Worm (Caenorhabditis elegans) whole organism, L4 larva: Measurements from ENCODE around the gene F13H10.3.

Experiments used
- T20F7.1 ChIP-seq: fragments of 200-800 bp; sonication (Bioruptor generic); optimal IDR thresholded peaks from 2 replicates; lab custom pipeline; 2018; ENCODE audit warnings: mild to moderate bottlenecking, missing genetic modification characterization, missing compliant biosample characterization
- T26A8.4 ChIP-seq: fragments of 200-800 bp; sonication (Bioruptor generic); IDR thresholded peaks from 2 replicates; pipeline ENCODE4 v1.3.6; 2022; ENCODE audit warnings: missing genetic modification characterization, missing compliant biosample characterization
- Y5F2A.4 ChIP-seq: fragments of 200-800 bp; sonication (Bioruptor generic); optimal IDR thresholded peaks from 2 replicates; lab custom pipeline; 2018; ENCODE audit warnings: mild to moderate bottlenecking, missing genetic modification characterization, missing compliant biosample characterization
- Y75B8A.6 ChIP-seq: fragments of 200-800 bp; sonication (Bioruptor generic); IDR thresholded peaks from 2 replicates; pipeline ENCODE4 v1.3.6; 2022; ENCODE audit warnings: missing genetic modification reagents, missing genetic modification characterization, missing compliant biosample characterization
- ZK546.5 ChIP-seq, 2 experiments: sonication (generic microtip); optimal IDR thresholded peaks; 2 replicates each; lab custom pipeline; 2017; ENCODE audit warnings: missing biosample characterization in 2 of 2, missing genetic modification characterization in 2 of 2
- aha-1 ChIP-seq: fragments of 150-350 bp; peaks from one replicate; lab custom pipeline; 2014; ENCODE audit warnings: missing biosample characterization, missing genetic modification characterization
- aly-2 ChIP-seq: sonication (generic microtip); optimal IDR thresholded peaks from 2 replicates; lab custom pipeline; 2018; ENCODE audit warnings: missing biosample characterization, missing genetic modification characterization
- ama-1 ChIP-seq: fragments of 150-350 bp; optimal IDR thresholded peaks from 2 replicates; lab custom pipeline; 2014; ENCODE audit warnings: inconsistent platforms, mixed read lengths
- arid-1 ChIP-seq: fragments of 200-800 bp; sonication (Bioruptor generic); conservative IDR thresholded peaks from 2 replicates; pipeline ENCODE4 v1.3.6; 2022; ENCODE audit warnings: missing genetic modification reagents, missing genetic modification characterization, missing compliant biosample characterization
- ceh-20 ChIP-seq: fragments of 200-800 bp; sonication (Bioruptor generic); IDR thresholded peaks from 2 replicates; pipeline ENCODE4 v1.3.6; 2022; ENCODE audit warnings: missing genetic modification reagents, missing genetic modification characterization, missing compliant biosample characterization
- ceh-32 ChIP-seq: sonication (generic microtip); optimal IDR thresholded peaks from 2 replicates; lab custom pipeline; 2016; ENCODE audit warnings: mild to moderate bottlenecking, missing genetic modification characterization, missing compliant biosample characterization; ENCODE audit not compliant: poor library complexity
- ceh-44 ChIP-seq: fragments of 200-800 bp; sonication (Bioruptor generic); IDR thresholded peaks from 2 replicates; pipeline ENCODE4 v1.3.6; 2022; ENCODE audit warnings: missing genetic modification reagents, missing genetic modification characterization, missing compliant biosample characterization
- daf-16 ChIP-seq, 3 experiments: sonication (generic microtip); optimal IDR thresholded peaks; 2 replicates each; lab custom pipeline; 2016 to 2017; ENCODE audit warnings: missing genetic modification characterization in 3 of 3, missing genetic modification reagents in 3 of 3, mild to moderate bottlenecking in 2 of 3, missing compliant biosample characterization in 2 of 3, missing biosample characterization in 1 of 3, moderate library complexity in 1 of 3
- dmd-6 ChIP-seq: fragments of 200-800 bp; sonication (Bioruptor generic); IDR thresholded peaks from 2 replicates; pipeline ENCODE4 v1.3.6; 2022; ENCODE audit warnings: missing genetic modification reagents, missing genetic modification characterization, missing compliant biosample characterization
- dmd-8 ChIP-seq: fragments of 200-800 bp; sonication (Bioruptor generic); IDR thresholded peaks from 2 replicates; pipeline ENCODE4 v1.3.6; 2022; ENCODE audit warnings: missing genetic modification characterization, missing compliant biosample characterization
- dpl-1 ChIP-seq: fragments of 150-350 bp; optimal IDR thresholded peaks from 2 replicates; lab custom pipeline; 2014; ENCODE audit warnings: missing biosample characterization, missing genetic modification reagents, missing genetic modification characterization
- duxl-1 ChIP-seq: sonication (generic microtip); optimal IDR thresholded peaks from 2 replicates; lab custom pipeline; 2016; ENCODE audit warnings: mild to moderate bottlenecking, missing genetic modification characterization, moderate library complexity, missing compliant biosample characterization; ENCODE audit not compliant: poor library complexity
- dve-1 ChIP-seq: sonication (generic microtip); optimal IDR thresholded peaks from 2 replicates; lab custom pipeline; 2017; ENCODE audit warnings: antibody characterized with exemption, mild to moderate bottlenecking, missing genetic modification characterization, missing compliant biosample characterization; ENCODE audit not compliant: insufficient read depth
- fkh-10 ChIP-seq: fragments of 150-350 bp; optimal IDR thresholded peaks from 2 replicates; lab custom pipeline; 2014; ENCODE audit warnings: missing biosample characterization, missing genetic modification reagents, missing genetic modification characterization
- hif-1 ChIP-seq, 2 experiments: sonication (generic microtip); optimal IDR thresholded peaks; 2 replicates each; lab custom pipeline; 2016 to 2017; ENCODE audit warnings: missing compliant biosample characterization in 2 of 2, missing genetic modification characterization in 2 of 2, missing genetic modification reagents in 2 of 2, missing genotype in 2 of 2, mild to moderate bottlenecking in 1 of 2
- hlh-11 ChIP-seq: fragments of 200-800 bp; sonication (Bioruptor generic); optimal IDR thresholded peaks from 2 replicates; lab custom pipeline; 2018; ENCODE audit warnings: mild to moderate bottlenecking, missing genetic modification characterization, missing compliant biosample characterization
- hlh-30 ChIP-seq: sonication (generic microtip); optimal IDR thresholded peaks from 2 replicates; lab custom pipeline; 2017; ENCODE audit warnings: antibody characterized with exemption, mild to moderate bottlenecking, missing genetic modification characterization, missing compliant biosample characterization; ENCODE audit not compliant: insufficient read depth
- hmg-1.1 ChIP-seq: fragments of 200-800 bp; sonication (Bioruptor generic); IDR thresholded peaks from 2 replicates; pipeline ENCODE4 v1.3.6; 2022; ENCODE audit warnings: missing genetic modification reagents, missing genetic modification characterization, missing compliant biosample characterization
- jun-1 ChIP-seq: fragments of 150-350 bp; optimal IDR thresholded peaks from 2 replicates; lab custom pipeline; 2014; ENCODE audit warnings: missing biosample characterization, missing genetic modification reagents, missing genetic modification characterization
- lim-7 ChIP-seq: fragments of 200-800 bp; sonication (Bioruptor generic); IDR thresholded peaks from 2 replicates; pipeline ENCODE4 v1.3.6; 2022; ENCODE audit warnings: missing genetic modification characterization, missing compliant biosample characterization
- lin-1 ChIP-seq: fragments of 200-800 bp; sonication (Bioruptor generic); IDR thresholded peaks from 2 replicates; pipeline ENCODE4 v1.3.6; 2022; ENCODE audit warnings: missing genetic modification reagents, missing genetic modification characterization, missing compliant biosample characterization
- lin-13 ChIP-seq: fragments of 150-350 bp; optimal IDR thresholded peaks from 2 replicates; lab custom pipeline; 2014; ENCODE audit warnings: missing biosample characterization, missing genetic modification reagents, missing genetic modification characterization
- lin-38 ChIP-seq: fragments of 200-800 bp; sonication (Bioruptor generic); IDR thresholded peaks from 2 replicates; pipeline ENCODE4 v1.3.6; 2022; ENCODE audit warnings: missing genetic modification reagents, missing genetic modification characterization, missing compliant biosample characterization
- lsy-2 ChIP-seq, 2 experiments: fragments of 150-350 bp in 1 of 2; sonication (generic microtip) in 1 of 2; optimal IDR thresholded peaks; 2 replicates each; lab custom pipeline; 2014 to 2017; ENCODE audit warnings: missing biosample characterization in 2 of 2, missing genetic modification characterization in 2 of 2
- mdl-1 ChIP-seq, 2 experiments: fragments of 150-350 bp in 1 of 2; sonication (generic microtip) in 1 of 2; optimal IDR thresholded peaks; 2 replicates each; lab custom pipeline; 2014 to 2017; ENCODE audit warnings: missing biosample characterization in 2 of 2, missing genetic modification characterization in 2 of 2
- mep-1 ChIP-seq: fragments of 150-350 bp; sonication (generic microtip); optimal IDR thresholded peaks from 3 replicates; lab custom pipeline; 2014; ENCODE audit warnings: missing biosample characterization, missing genetic modification characterization
- mes-2 ChIP-seq: sonication (generic microtip); optimal IDR thresholded peaks from 2 replicates; lab custom pipeline; 2016; ENCODE audit warnings: missing genotype, mild to moderate bottlenecking, missing genetic modification characterization, missing compliant biosample characterization; ENCODE audit not compliant: poor library complexity, severe bottlenecking
- mxl-2 ChIP-seq: fragments of 200-800 bp; sonication (Bioruptor generic); conservative IDR thresholded peaks from 2 replicates; pipeline ENCODE4 v1.3.6; 2022; ENCODE audit warnings: missing genetic modification reagents, missing genetic modification characterization, missing compliant biosample characterization
- nhr-11 ChIP-seq: fragments of 150-350 bp; optimal IDR thresholded peaks from 2 replicates; lab custom pipeline; 2014; ENCODE audit warnings: missing biosample characterization, missing genetic modification characterization
- nhr-28 ChIP-seq: fragments of 150-350 bp; optimal IDR thresholded peaks from 2 replicates; lab custom pipeline; 2014; ENCODE audit warnings: missing biosample characterization, missing genetic modification characterization
- nhr-42 ChIP-seq: fragments of 200-800 bp; sonication (Bioruptor generic); IDR thresholded peaks from 2 replicates; pipeline ENCODE4 v1.3.6; 2022; ENCODE audit warnings: missing genetic modification characterization, missing compliant biosample characterization
- nhr-48 ChIP-seq: sonication (generic microtip); optimal IDR thresholded peaks from 2 replicates; lab custom pipeline; 2016; ENCODE audit warnings: mild to moderate bottlenecking, missing genetic modification characterization, missing compliant biosample characterization
- nhr-77 ChIP-seq: fragments of 150-350 bp; optimal IDR thresholded peaks from 2 replicates; lab custom pipeline; 2014; ENCODE audit warnings: missing biosample characterization, missing genetic modification characterization
- pqm-1 ChIP-seq: sonication (generic microtip); optimal IDR thresholded peaks from 2 replicates; lab custom pipeline; 2017; ENCODE audit warnings: missing biosample characterization, missing genetic modification characterization
- rbr-2 ChIP-seq: sonication (generic microtip); optimal IDR thresholded peaks from 2 replicates; lab custom pipeline; 2016; ENCODE audit warnings: missing genotype, missing genetic modification characterization, missing compliant biosample characterization
- saeg-2 ChIP-seq: fragments of 200-800 bp; sonication (Bioruptor generic); IDR thresholded peaks from 2 replicates; pipeline ENCODE4 v1.3.6; 2022; ENCODE audit warnings: missing genetic modification reagents, missing genetic modification characterization, missing compliant biosample characterization
- sdz-12 ChIP-seq: fragments of 200-800 bp; sonication (Bioruptor generic); optimal IDR thresholded peaks from 2 replicates; lab custom pipeline; 2018; ENCODE audit warnings: mild to moderate bottlenecking, missing genetic modification characterization, missing compliant biosample characterization
- snpc-4 ChIP-seq: fragments of 150-350 bp; optimal IDR thresholded peaks from 2 replicates; lab custom pipeline; 2014; ENCODE audit warnings: missing biosample characterization, missing genetic modification characterization
- spr-1 ChIP-seq: sonication (generic microtip); optimal IDR thresholded peaks from 2 replicates; lab custom pipeline; 2016; ENCODE audit warnings: mild to moderate bottlenecking, missing genetic modification characterization, missing compliant biosample characterization
- unc-39 ChIP-seq: sonication (generic microtip); optimal IDR thresholded peaks from 2 replicates; lab custom pipeline; 2017; ENCODE audit warnings: missing biosample characterization, missing genetic modification characterization
- zag-1 ChIP-seq: fragments of 150-350 bp; optimal IDR thresholded peaks from 2 replicates; lab custom pipeline; 2014; ENCODE audit warnings: missing biosample characterization, missing genetic modification characterization
- ztf-7 ChIP-seq: fragments of 150-350 bp; optimal IDR thresholded peaks from 2 replicates; lab custom pipeline; 2014; ENCODE audit warnings: missing biosample characterization, missing genetic modification characterization

The F13H10.3 gene

DNA sequence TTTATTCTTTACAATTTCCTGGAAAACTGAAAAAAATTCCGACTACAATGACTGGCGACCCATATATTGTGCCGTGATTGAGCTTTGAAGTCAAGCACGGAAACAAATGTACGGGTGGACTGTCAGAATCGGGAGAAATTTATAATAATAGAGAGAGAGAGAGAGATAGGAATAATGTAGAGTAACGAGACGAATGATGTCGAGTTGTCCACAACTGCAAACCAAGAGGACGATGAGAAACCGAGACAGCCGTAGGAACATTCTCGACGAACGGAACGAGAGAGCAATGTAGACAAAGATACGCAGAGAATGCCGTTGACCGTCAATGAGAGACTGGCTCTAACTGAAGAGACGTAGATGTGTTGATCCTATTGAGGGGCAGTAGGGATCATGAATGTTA is 11.8 kb upstream of the F13H10.3 start (continued):
- peak; percentile 76 for TF ChIP-seq mes-2 (tag; lab: Kevin White, UChicago)
- peak; percentile 82 for TF ChIP-seq rbr-2
- TF ChIP-seq duxl-1 (tag; lab: Kevin White, UChicago): peak; percentile 20
- TF ChIP-seq hlh-30: peak; percentile 71
- no peak for TF ChIP-seq ceh-32 (tag; lab: Kevin White, UChicago)
- TF ChIP-seq fkh-10 (GFP tag; lab: Kevin White, UChicago): peak; percentile 12
- peak; percentile 94 for TF ChIP-seq hlh-11 (tag; lab: Kevin White, UChicago)
- peak; percentile 89 for TF ChIP-seq nhr-28 (tag; lab: Kevin White, UChicago)
- no peak for TF ChIP-seq saeg-2 (GFP tag; lab: Robert Waterston, UW)
- peak; percentile 72 for TF ChIP-seq nhr-48 (tag; lab: Kevin White, UChicago)
- peak in 1 of 2 experiments; percentile 23 for TF ChIP-seq hif-1 (tag; optimal IDR thresholded peaks at IDR 0.05; lab: Kevin White, UChicago)
- peak; percentile 41 for TF ChIP-seq pqm-1 (tag; lab: Kevin White, UChicago)
- no peak for TF ChIP-seq aly-2 (tag; lab: Kevin White, UChicago)
- no peak for TF ChIP-seq unc-39 (tag; lab: Kevin White, UChicago)
- TF ChIP-seq mxl-2 (GFP tag; lab: Robert Waterston, UW): no peak
- peak in 1 of 2 experiments; percentile 34 for TF ChIP-seq ZK546.5 (tag; optimal IDR thresholded peaks at IDR 0.05; lab: Kevin White, UChicago)
- peak; percentile 53 to 55 for TF ChIP-seq daf-16 (GFP tag; optimal IDR thresholded peaks at IDR 0.05; lab: Kevin White, UChicago)
- TF ChIP-seq daf-16 (tag; optimal IDR thresholded peaks at IDR 0.05; lab: Kevin White, UChicago): peak; percentile 85
- peak; percentile 69 for TF ChIP-seq spr-1 (tag; lab: Kevin White, UChicago)
- peak; percentile 69 for TF ChIP-seq lin-13 (GFP tag; lab: Kevin White, UChicago)
- peak; percentile 98 for TF ChIP-seq aha-1 (tag; lab: Kevin White, UChicago)
- 0 out of 2 replicates have a peak, but pooled peaks have one; percentile 32 for TF ChIP-seq arid-1
- TF ChIP-seq sdz-12 (GFP tag; lab: Kevin White, UChicago): no peak
- TF ChIP-seq dmd-8 (GFP tag; lab: Robert Waterston, UW): no peak
- TF ChIP-seq nhr-11 (tag; lab: Kevin White, UChicago): peak; percentile 91
- peak; percentile 23 for TF ChIP-seq jun-1
- peak; percentile 92 for TF ChIP-seq mep-1 (tag; lab: Kevin White, UChicago)
- TF ChIP-seq dmd-6: peak; percentile 88
- TF ChIP-seq mdl-1 (tag; optimal IDR thresholded peaks at IDR 0.05; lab: Kevin White, UChicago): peak in 1 of 2 experiments; percentile 74
- TF ChIP-seq lin-1 (GFP tag; lab: Robert Waterston, UW): peak; percentile 66; the same call in 1 of the 2 replicates
- peak; percentile 71 for TF ChIP-seq T20F7.1
- TF ChIP-seq dve-1 (tag; lab: Kevin White, UChicago): peak; percentile 97
- TF ChIP-seq zag-1 (tag; lab: Kevin White, UChicago): peak; percentile 52
- TF ChIP-seq dpl-1 (GFP tag; lab: Kevin White, UChicago): peak; percentile 56
- peak; percentile 61 to 90 for TF ChIP-seq lsy-2 (tag; optimal IDR thresholded peaks at IDR 0.05; lab: Kevin White, UChicago)

DNA sequence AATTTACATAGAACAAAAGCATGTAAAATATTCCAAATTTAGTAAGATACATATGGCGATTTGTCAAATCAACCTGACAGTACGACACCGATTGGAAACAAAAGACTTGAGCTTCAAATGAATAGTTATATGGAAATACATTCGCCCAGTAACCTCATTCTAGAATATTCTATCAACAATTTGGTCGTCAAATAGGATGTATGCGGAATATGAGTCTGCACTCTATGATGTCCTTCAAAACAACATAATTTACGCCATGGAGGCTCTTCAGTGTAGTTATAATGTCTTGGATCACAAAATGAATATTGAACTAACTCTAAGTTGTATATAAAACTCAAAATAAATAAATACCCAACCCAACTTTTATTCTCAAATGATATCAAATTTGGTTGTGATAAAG is 10.9 kb upstream of the F13H10.3 start:
- TF ChIP-seq hlh-11 (tag; lab: Kevin White, UChicago) (peak; percentile 19), nhr-11 (tag; lab: Kevin White, UChicago) (peak; percentile 34), Y75B8A.6 (GFP tag; lab: Robert Waterston, UW) (no peak), Y5F2A.4 (no peak), daf-16 (GFP tag; optimal IDR thresholded peaks at IDR 0.05; lab: Kevin White, UChicago) (no peak), daf-16 (tag; optimal IDR thresholded peaks at IDR 0.05; lab: Kevin White, UChicago) (peak; percentile 20), dmd-8 (GFP tag; lab: Robert Waterston, UW) (no peak), dpl-1 (GFP tag; lab: Kevin White, UChicago) (peak; percentile 23), nhr-42 (peak; percentile 8; the same call in 1 of the 2 replicates), ama-1 (lab: Kevin White, UChicago) (no peak), lin-13 (GFP tag; lab: Kevin White, UChicago) (no peak), lim-7 (GFP tag; lab: Robert Waterston, UW) (peak; percentile 52; the same call in 1 of the 2 replicates), lsy-2 (tag; optimal IDR thresholded peaks at IDR 0.05; lab: Kevin White, UChicago) (peak in 1 of 2 experiments; percentile 45), hmg-1.1 (GFP tag; lab: Robert Waterston, UW) (peak; percentile 14; the same call in 1 of the 2 replicates), snpc-4 (tag; lab: Kevin White, UChicago) (no peak), ztf-7 (tag; lab: Kevin White, UChicago) (no peak), nhr-28 (tag; lab: Kevin White, UChicago) (peak; percentile 18), T26A8.4 (GFP tag; lab: Robert Waterston, UW) (peak; percentile 12; the same call in 1 of the 2 replicates), ceh-20 (GFP tag; lab: Robert Waterston, UW) (peak; percentile 7; the same call in 1 of the 2 replicates), dmd-6 (no peak), ceh-44 (GFP tag; lab: Robert Waterston, UW) (no peak), sdz-12 (GFP tag; lab: Kevin White, UChicago) (no peak), mes-2 (tag; lab: Kevin White, UChicago) (peak; percentile 15), lin-38 (GFP tag; lab: Robert Waterston, UW) (no peak), nhr-77 (no peak)
